Worm (Caenorhabditis elegans) whole organism, early embryonic: Measurements from ENCODE around the gene elc-2.

Source experiments
- aly-1 ChIP-seq: sonication (generic microtip); optimal IDR thresholded peaks from 2 replicates; lab custom pipeline; 2016; ENCODE audit warnings: missing genetic modification characterization, missing compliant biosample characterization
- ama-1 ChIP-seq: fragments of 150-350 bp; optimal IDR thresholded peaks from 2 replicates; lab custom pipeline; 2014
- ceh-36 ChIP-seq: sonication (generic microtip); optimal IDR thresholded peaks from 2 replicates; lab custom pipeline; 2016; ENCODE audit warnings: missing genetic modification characterization, inconsistent platforms, missing compliant biosample characterization
- flt-1 ChIP-seq: fragments of 200-800 bp; sonication (Bioruptor generic); IDR thresholded peaks from 2 replicates; pipeline ENCODE4 v1.3.6; 2022; ENCODE audit warnings: missing genetic modification characterization, missing compliant biosample characterization
- hmbx-1 ChIP-seq: sonication (generic microtip); optimal IDR thresholded peaks from 2 replicates; lab custom pipeline; 2016; ENCODE audit warnings: mild to moderate bottlenecking, missing genetic modification characterization, missing compliant biosample characterization
- hmg-4 ChIP-seq: fragments of 200-800 bp; sonication (Bioruptor generic); optimal IDR thresholded peaks from 2 replicates; lab custom pipeline; 2018; ENCODE audit warnings: mild to moderate bottlenecking, missing genetic modification characterization, missing compliant biosample characterization
- hnd-1 ChIP-seq: sonication (generic microtip); optimal IDR thresholded peaks from 2 replicates; lab custom pipeline; 2016; ENCODE audit warnings: missing genetic modification characterization, missing compliant biosample characterization
- pes-1 ChIP-seq: fragments of 200-800 bp; sonication (Bioruptor generic); IDR thresholded peaks from 2 replicates; pipeline ENCODE4 v1.3.6; 2022; ENCODE audit warnings: missing genetic modification reagents, missing genetic modification characterization, missing compliant biosample characterization
- sea-1 ChIP-seq: fragments of 200-800 bp; sonication (Bioruptor generic); conservative IDR thresholded peaks from 2 replicates; pipeline ENCODE4 v1.3.6; 2022; ENCODE audit warnings: missing genetic modification characterization, missing compliant biosample characterization
- tbx-11 ChIP-seq: fragments of 200-800 bp; sonication (Bioruptor generic); IDR thresholded peaks from 2 replicates; pipeline ENCODE4 v1.3.6; 2022; ENCODE audit warnings: missing genetic modification characterization, missing compliant biosample characterization
- tbx-37 ChIP-seq: fragments of 200-800 bp; sonication (Bioruptor generic); conservative IDR thresholded peaks from 2 replicates; pipeline ENCODE4 v1.3.6; 2022; ENCODE audit warnings: missing genetic modification reagents, missing genetic modification characterization, missing compliant biosample characterization

ce11 chrX:1826166-1826565 lies 48.3 kb upstream of the elc-2 start, which contains the start of gene C14E2.1:
- TF ChIP-seq pes-1 (GFP tag; lab: Robert Waterston, UW) (no peak), ama-1 (lab: Kevin White, UChicago) (no peak), hnd-1 (tag; lab: Kevin White, UChicago) (no peak), flt-1 (GFP tag; lab: Robert Waterston, UW) (no peak), tbx-11 (no peak), sea-1 (GFP tag; lab: Robert Waterston, UW) (no peak), aly-1 (tag; lab: Kevin White, UChicago) (no peak), ceh-36 (tag; lab: Kevin White, UChicago) (no peak), tbx-37 (GFP tag; lab: Robert Waterston, UW) (no peak), hmg-4 (no peak), hmbx-1 (no peak)
